Fruit fly (Drosophila melanogaster): Measurements from ENCODE around the gene Ugt36A1.
A peak's percentile ranks its signal among the peaks of the same experiment; 100 is the strongest.

Ugt36A1 gene

dm6 chr2L:3632047-3632880 is 13.4 kb downstream of the Ugt36A1 start (continued):
- TF ChIP-seq unpg (GFP tag; optimal IDR thresholded peaks at IDR 0.05) (peak; percentile 95), inv (GFP tag; IDR thresholded peaks at IDR 0.05; ENCODE audit: partially characterized antibody) (0 out of 2 replicates have a peak, but pooled peaks have one; percentile 10), Tbp (GFP tag; optimal IDR thresholded peaks at IDR 0.05) (no peak), eve (GFP tag; optimal IDR thresholded peaks at IDR 0.05) (peak; percentile 74 to 98), CG18764 (GFP tag; optimal IDR thresholded peaks at IDR 0.05) (peak; percentile 98), CG10209 (GFP tag; optimal IDR thresholded peaks at IDR 0.05) (peak; percentile 93), aop (GFP tag; IDR thresholded peaks at IDR 0.05) (peak; percentile 89), CG42726 (GFP tag; IDR thresholded peaks at IDR 0.05; ENCODE audit: partially characterized antibody) (peak; percentile 68), CG16813 (GFP tag; IDR thresholded peaks at IDR 0.05; ENCODE audit: partially characterized antibody) (0 out of 3 replicates have a peak, but pooled peaks have one; percentile 7), CG9437 (GFP tag; optimal IDR thresholded peaks at IDR 0.05) (peak; percentile 88), zen2 (GFP tag; IDR thresholded peaks at IDR 0.05; ENCODE audit: partially characterized antibody) (peak; percentile 20), Aef1 (GFP tag; IDR thresholded peaks at IDR 0.05) (peak; percentile 93), CG9797 (GFP tag; optimal IDR thresholded peaks at IDR 0.05) (peak; percentile 67), fd3F (GFP tag; optimal IDR thresholded peaks at IDR 0.05) (peak; percentile 87), bowl (GFP tag; IDR thresholded peaks at IDR 0.05) (peak; percentile 95), BEAF-32 (GFP tag; optimal IDR thresholded peaks at IDR 0.05) (peak; percentile 1), Usf (GFP tag; optimal IDR thresholded peaks at IDR 0.05) (peak; percentile 81), CG14965 (GFP tag; optimal IDR thresholded peaks at IDR 0.05; ENCODE audit: borderline replicate concordance) (peak; percentile 80), dysf (GFP tag; IDR thresholded peaks at IDR 0.05) (peak; percentile 97), CG4854 (GFP tag; optimal IDR thresholded peaks at IDR 0.05) (peak; percentile 90), CG12659 (GFP tag; optimal IDR thresholded peaks at IDR 0.05) (peak; percentile 94), CG33213 (GFP tag; optimal IDR thresholded peaks at IDR 0.05) (peak; percentile 91), CG10147 (GFP tag; optimal IDR thresholded peaks at IDR 0.05) (peak; percentile 84), crc (GFP tag; optimal IDR thresholded peaks at IDR 0.05) (peak; percentile 96), lov (optimal IDR thresholded peaks at IDR 0.05) (no peak), lov (GFP tag; IDR thresholded peaks at IDR 0.05) (peak; percentile 96), CG13287 (GFP tag; IDR thresholded peaks at IDR 0.05; ENCODE audit: partially characterized antibody) (0 out of 2 replicates have a peak, but pooled peaks have one; percentile 11), jigr1 (GFP tag; IDR thresholded peaks at IDR 0.05) (peak; percentile 91), CG9727 (GFP tag; optimal IDR thresholded peaks at IDR 0.05) (peak; percentile 96), CG17612 (GFP tag; IDR thresholded peaks at IDR 0.05) (peak; percentile 97), insv (GFP tag; optimal IDR thresholded peaks at IDR 0.05) (peak; percentile 20 to 74), CG32767 (GFP tag; IDR thresholded peaks at IDR 0.05) (peak; percentile 96), NC2α (GFP tag; optimal IDR thresholded peaks at IDR 0.05) (peak; percentile 87), Mes4 (GFP tag; optimal IDR thresholded peaks at IDR 0.05) (peak; percentile 93), CG6272 (GFP tag; IDR thresholded peaks at IDR 0.05) (peak; percentile 97), CG1792 (GFP tag; optimal IDR thresholded peaks at IDR 0.05) (peak; percentile 90), CG6654 (GFP tag; optimal IDR thresholded peaks at IDR 0.05) (peak; percentile 91), CG12299 (tag; optimal IDR thresholded peaks at IDR 0.05) (peak; percentile 82), btn (GFP tag; optimal IDR thresholded peaks at IDR 0.05) (peak; percentile 93), CG1647 (GFP tag; optimal IDR thresholded peaks at IDR 0.05) (peak; percentile 91), sima (GFP tag; optimal IDR thresholded peaks at IDR 0.05) (peak; percentile 84), wor (GFP tag; IDR thresholded peaks at IDR 0.05) (peak; percentile 94), CG31388 (GFP tag; optimal IDR thresholded peaks at IDR 0.05) (peak; percentile 75), cwo (GFP tag; optimal IDR thresholded peaks at IDR 0.05) (peak; percentile 98), Hsf (GFP tag; optimal IDR thresholded peaks at IDR 0.05) (peak; percentile 94), wek (GFP tag; optimal IDR thresholded peaks at IDR 0.05) (peak; percentile 77), Poxn (GFP tag; IDR thresholded peaks at IDR 0.05) (peak; percentile 85), CG17568 (GFP tag; optimal IDR thresholded peaks at IDR 0.05) (peak; percentile 91)
